Worm (Caenorhabditis elegans) whole organism, L4 larva: Measurements from ENCODE around the gene fbxa-32.

ENCODE experiments used
- F37D6.2 ChIP-seq: sonication (generic microtip); optimal IDR thresholded peaks from 2 replicates; lab custom pipeline; 2016; ENCODE audit warnings: mild to moderate bottlenecking, missing genetic modification characterization, missing compliant biosample characterization
- T20F7.1 ChIP-seq: fragments of 200-800 bp; sonication (Bioruptor generic); optimal IDR thresholded peaks from 2 replicates; lab custom pipeline; 2018; ENCODE audit warnings: mild to moderate bottlenecking, missing genetic modification characterization, missing compliant biosample characterization
- T26A8.4 ChIP-seq: fragments of 200-800 bp; sonication (Bioruptor generic); IDR thresholded peaks from 2 replicates; pipeline ENCODE4 v1.3.6; 2022; ENCODE audit warnings: missing genetic modification characterization, missing compliant biosample characterization
- Y105C5A.15 ChIP-seq: fragments of 200-800 bp; sonication (Bioruptor generic); IDR thresholded peaks from 2 replicates; pipeline ENCODE4 v1.3.6; 2022; ENCODE audit warnings: missing genetic modification characterization, missing compliant biosample characterization
- ZK337.2 ChIP-seq: fragments of 200-800 bp; sonication (Bioruptor generic); IDR thresholded peaks from 2 replicates; pipeline ENCODE4 v1.3.6; 2022; ENCODE audit warnings: missing genetic modification reagents, missing genetic modification characterization, missing compliant biosample characterization
- ama-1 ChIP-seq: fragments of 150-350 bp; optimal IDR thresholded peaks from 2 replicates; lab custom pipeline; 2014; ENCODE audit warnings: inconsistent platforms, mixed read lengths
- arid-1 ChIP-seq: fragments of 200-800 bp; sonication (Bioruptor generic); conservative IDR thresholded peaks from 2 replicates; pipeline ENCODE4 v1.3.6; 2022; ENCODE audit warnings: missing genetic modification reagents, missing genetic modification characterization, missing compliant biosample characterization
- attf-4 ChIP-seq: sonication (generic microtip); optimal IDR thresholded peaks from 3 replicates; lab custom pipeline; 2017; ENCODE audit warnings: missing biosample characterization, missing genetic modification characterization
- ceh-28 ChIP-seq: fragments of 150-350 bp; optimal IDR thresholded peaks from 2 replicates; lab custom pipeline; 2014; ENCODE audit warnings: missing biosample characterization, missing genetic modification reagents, missing genetic modification characterization
- ceh-32 ChIP-seq: sonication (generic microtip); optimal IDR thresholded peaks from 2 replicates; lab custom pipeline; 2016; ENCODE audit warnings: mild to moderate bottlenecking, missing genetic modification characterization, missing compliant biosample characterization; ENCODE audit not compliant: poor library complexity
- ces-1 ChIP-seq: fragments of 150-350 bp; sonication (generic microtip); optimal IDR thresholded peaks from 4 replicates; lab custom pipeline; 2014; ENCODE audit warnings: missing biosample characterization, missing genetic modification reagents, missing genetic modification characterization
- cey-2 ChIP-seq: sonication (generic microtip); optimal IDR thresholded peaks from 3 replicates; lab custom pipeline; 2017; ENCODE audit warnings: missing genetic modification characterization, mild to moderate bottlenecking, missing compliant biosample characterization, antibody characterized with exemption, borderline replicate concordance; ENCODE audit not compliant: insufficient read depth
- daf-12 ChIP-seq: fragments of 150-350 bp; optimal IDR thresholded peaks from 2 replicates; lab custom pipeline; 2014; ENCODE audit warnings: missing biosample characterization, missing genetic modification reagents, missing genetic modification characterization
- daf-16 ChIP-seq, 3 experiments: sonication (generic microtip); optimal IDR thresholded peaks; 2 replicates each; lab custom pipeline; 2016 to 2017; ENCODE audit warnings: missing genetic modification characterization in 3 of 3, missing genetic modification reagents in 3 of 3, mild to moderate bottlenecking in 2 of 3, missing compliant biosample characterization in 2 of 3, missing biosample characterization in 1 of 3, moderate library complexity in 1 of 3
- dmd-6 ChIP-seq: fragments of 200-800 bp; sonication (Bioruptor generic); IDR thresholded peaks from 2 replicates; pipeline ENCODE4 v1.3.6; 2022; ENCODE audit warnings: missing genetic modification reagents, missing genetic modification characterization, missing compliant biosample characterization
- dmd-8 ChIP-seq: fragments of 200-800 bp; sonication (Bioruptor generic); IDR thresholded peaks from 2 replicates; pipeline ENCODE4 v1.3.6; 2022; ENCODE audit warnings: missing genetic modification characterization, missing compliant biosample characterization
- dve-1 ChIP-seq: sonication (generic microtip); optimal IDR thresholded peaks from 2 replicates; lab custom pipeline; 2017; ENCODE audit warnings: antibody characterized with exemption, mild to moderate bottlenecking, missing genetic modification characterization, missing compliant biosample characterization; ENCODE audit not compliant: insufficient read depth
- egl-27 ChIP-seq: sonication (generic microtip); optimal IDR thresholded peaks from 3 replicates; lab custom pipeline; 2017; ENCODE audit warnings: missing biosample characterization, missing genetic modification reagents, missing genetic modification characterization
- egl-43 ChIP-seq: fragments of 200-800 bp; sonication (Bioruptor generic); IDR thresholded peaks from 2 replicates; pipeline ENCODE4 v1.3.6; 2022; ENCODE audit warnings: missing genetic modification reagents, missing genetic modification characterization, missing compliant biosample characterization
- gei-8 ChIP-seq: fragments of 200-800 bp; sonication (Bioruptor generic); optimal IDR thresholded peaks from 2 replicates; lab custom pipeline; 2018; ENCODE audit warnings: mild to moderate bottlenecking, missing genetic modification characterization, missing compliant biosample characterization
- hif-1 ChIP-seq, 2 experiments: sonication (generic microtip); optimal IDR thresholded peaks; 2 replicates each; lab custom pipeline; 2016 to 2017; ENCODE audit warnings: missing compliant biosample characterization in 2 of 2, missing genetic modification characterization in 2 of 2, missing genetic modification reagents in 2 of 2, missing genotype in 2 of 2, mild to moderate bottlenecking in 1 of 2
- hlh-11 ChIP-seq: fragments of 200-800 bp; sonication (Bioruptor generic); optimal IDR thresholded peaks from 2 replicates; lab custom pipeline; 2018; ENCODE audit warnings: mild to moderate bottlenecking, missing genetic modification characterization, missing compliant biosample characterization
- hmg-1.1 ChIP-seq: fragments of 200-800 bp; sonication (Bioruptor generic); IDR thresholded peaks from 2 replicates; pipeline ENCODE4 v1.3.6; 2022; ENCODE audit warnings: missing genetic modification reagents, missing genetic modification characterization, missing compliant biosample characterization
- jun-1 ChIP-seq: fragments of 150-350 bp; optimal IDR thresholded peaks from 2 replicates; lab custom pipeline; 2014; ENCODE audit warnings: missing biosample characterization, missing genetic modification reagents, missing genetic modification characterization
- lin-29 ChIP-seq: fragments of 200-800 bp; sonication (Bioruptor generic); IDR thresholded peaks from 2 replicates; pipeline ENCODE4 v1.3.6; 2022; ENCODE audit warnings: missing genetic modification reagents, missing genetic modification characterization, missing compliant biosample characterization
- lir-3 ChIP-seq: sonication (generic microtip); optimal IDR thresholded peaks from 2 replicates; lab custom pipeline; 2016; ENCODE audit warnings: mild to moderate bottlenecking, missing genetic modification characterization, missing compliant biosample characterization
- lsy-2 ChIP-seq, 2 experiments: fragments of 150-350 bp in 1 of 2; sonication (generic microtip) in 1 of 2; optimal IDR thresholded peaks; 2 replicates each; lab custom pipeline; 2014 to 2017; ENCODE audit warnings: missing biosample characterization in 2 of 2, missing genetic modification characterization in 2 of 2
- madf-9 ChIP-seq: fragments of 200-800 bp; sonication (Bioruptor generic); conservative IDR thresholded peaks from 2 replicates; pipeline ENCODE4 v1.3.6; 2022; ENCODE audit warnings: missing genetic modification reagents, missing genetic modification characterization, missing compliant biosample characterization
- mdl-1 ChIP-seq, 2 experiments: fragments of 150-350 bp in 1 of 2; sonication (generic microtip) in 1 of 2; optimal IDR thresholded peaks; 2 replicates each; lab custom pipeline; 2014 to 2017; ENCODE audit warnings: missing biosample characterization in 2 of 2, missing genetic modification characterization in 2 of 2
- mdt-29 ChIP-seq: fragments of 200-800 bp; sonication (Bioruptor generic); IDR thresholded peaks from 2 replicates; pipeline ENCODE4 v1.3.6; 2022; ENCODE audit warnings: missing genetic modification reagents, missing genetic modification characterization, missing compliant biosample characterization
- mep-1 ChIP-seq: fragments of 150-350 bp; sonication (generic microtip); optimal IDR thresholded peaks from 3 replicates; lab custom pipeline; 2014; ENCODE audit warnings: missing biosample characterization, missing genetic modification characterization
- mxl-3 ChIP-seq: fragments of 200-800 bp; sonication (Bioruptor generic); optimal IDR thresholded peaks from 2 replicates; lab custom pipeline; 2018; ENCODE audit warnings: mild to moderate bottlenecking, missing genetic modification characterization, missing compliant biosample characterization
- nhr-10 ChIP-seq: fragments of 150-350 bp; optimal IDR thresholded peaks from 2 replicates; lab custom pipeline; 2014; ENCODE audit warnings: missing biosample characterization, missing genetic modification characterization
- nhr-25 ChIP-seq: sonication (generic microtip); optimal IDR thresholded peaks from 2 replicates; lab custom pipeline; 2017; ENCODE audit warnings: missing genetic modification characterization, mild to moderate bottlenecking, missing compliant biosample characterization, antibody characterized with exemption, moderate library complexity, borderline replicate concordance; ENCODE audit not compliant: insufficient read depth
- nhr-41 ChIP-seq: fragments of 200-800 bp; sonication (Bioruptor generic); IDR thresholded peaks from 2 replicates; pipeline ENCODE4 v1.3.6; 2022; ENCODE audit warnings: missing genetic modification reagents, missing genetic modification characterization, missing compliant biosample characterization
- nhr-48 ChIP-seq: sonication (generic microtip); optimal IDR thresholded peaks from 2 replicates; lab custom pipeline; 2016; ENCODE audit warnings: mild to moderate bottlenecking, missing genetic modification characterization, missing compliant biosample characterization
- nhr-6 ChIP-seq: fragments of 150-350 bp; optimal IDR thresholded peaks from 2 replicates; lab custom pipeline; 2014; ENCODE audit warnings: missing biosample characterization, missing genetic modification characterization
- nhr-76 ChIP-seq: fragments of 150-350 bp; optimal IDR thresholded peaks from 2 replicates; lab custom pipeline; 2014; ENCODE audit warnings: missing biosample characterization, missing genetic modification characterization
- nhr-77 ChIP-seq: fragments of 150-350 bp; optimal IDR thresholded peaks from 2 replicates; lab custom pipeline; 2014; ENCODE audit warnings: missing biosample characterization, missing genetic modification characterization
- pha-4 ChIP-seq, 2 experiments: fragments of 150-350 bp in 1 of 2; fragments of 200-800 bp in 1 of 2; sonication (Bioruptor generic) in 1 of 2; IDR thresholded peaks in 1 of 2; optimal IDR thresholded peaks in 1 of 2; 2 replicates each; pipeline versions ENCODE4 v1.3.6 to Lab custom; 2014 to 2022; ENCODE audit warnings: missing genetic modification characterization in 2 of 2, missing genetic modification reagents in 2 of 2, missing biosample characterization in 1 of 2, missing compliant biosample characterization in 1 of 2
- php-3 ChIP-seq: fragments of 200-800 bp; sonication (Bioruptor generic); IDR thresholded peaks from 2 replicates; pipeline ENCODE4 v1.3.6; 2022; ENCODE audit warnings: missing genetic modification reagents, missing genetic modification characterization, missing compliant biosample characterization
- pqm-1 ChIP-seq: sonication (generic microtip); optimal IDR thresholded peaks from 2 replicates; lab custom pipeline; 2017; ENCODE audit warnings: missing biosample characterization, missing genetic modification characterization
- rbr-2 ChIP-seq: sonication (generic microtip); optimal IDR thresholded peaks from 2 replicates; lab custom pipeline; 2016; ENCODE audit warnings: missing genotype, missing genetic modification characterization, missing compliant biosample characterization
- tra-1 ChIP-seq: fragments of 200-800 bp; sonication (Bioruptor generic); IDR thresholded peaks from 2 replicates; pipeline ENCODE4 v1.3.6; 2022; ENCODE audit warnings: missing genetic modification reagents, missing genetic modification characterization, missing compliant biosample characterization
- unc-39 ChIP-seq: sonication (generic microtip); optimal IDR thresholded peaks from 2 replicates; lab custom pipeline; 2017; ENCODE audit warnings: missing biosample characterization, missing genetic modification characterization
- zip-2 ChIP-seq: fragments of 150-350 bp; optimal IDR thresholded peaks from 2 replicates; lab custom pipeline; 2014; ENCODE audit warnings: missing biosample characterization, missing genetic modification characterization
- ztf-7 ChIP-seq: fragments of 150-350 bp; optimal IDR thresholded peaks from 2 replicates; lab custom pipeline; 2014; ENCODE audit warnings: missing biosample characterization, missing genetic modification characterization

Gene fbxa-32

ce11 chrIII:1279197-1279596 is 10.1 kb upstream of the fbxa-32 start (continued):
- no peak for TF ChIP-seq egl-43 (GFP tag; lab: Robert Waterston, UW)
- peak; percentile 76 for TF ChIP-seq T20F7.1 (GFP tag; lab: Kevin White, UChicago)
- peak; percentile 61; the same call in 1 of the 2 replicates for TF ChIP-seq nhr-41 (GFP tag; lab: Robert Waterston, UW)
- peak; percentile 98 for TF ChIP-seq dve-1 (tag; lab: Kevin White, UChicago)
- TF ChIP-seq unc-39 (tag; lab: Kevin White, UChicago) = no peak
- TF ChIP-seq dmd-8 (GFP tag; lab: Robert Waterston, UW) = no peak
- 0 out of 2 replicates have a peak, but pooled peaks have one; percentile 33 for TF ChIP-seq tra-1 (GFP tag; lab: Robert Waterston, UW)
- TF ChIP-seq mep-1 (tag; lab: Kevin White, UChicago) = peak; percentile 37
- peak; percentile 84 for TF ChIP-seq ztf-7 (tag; lab: Kevin White, UChicago)
- peak in 1 of 2 experiments; percentile 88 for TF ChIP-seq mdl-1 (tag; optimal IDR thresholded peaks at IDR 0.05; lab: Kevin White, UChicago)
- peak; percentile 95 for TF ChIP-seq zip-2 (tag; lab: Kevin White, UChicago)
- TF ChIP-seq hlh-11 (tag; lab: Kevin White, UChicago) = peak; percentile 97
- no peak; the same call in none of the 2 replicates for TF ChIP-seq T26A8.4
- peak; percentile 74 for TF ChIP-seq mxl-3 (GFP tag; lab: Kevin White, UChicago)
- TF ChIP-seq nhr-6 (tag; lab: Kevin White, UChicago) = peak; percentile 73
- TF ChIP-seq hmg-1.1 = no peak
- peak; percentile 33 for TF ChIP-seq jun-1 (tag; lab: Kevin White, UChicago)
- no peak for TF ChIP-seq ama-1 (lab: Kevin White, UChicago)
- no peak for TF ChIP-seq ceh-32 (tag; lab: Kevin White, UChicago)
- TF ChIP-seq F37D6.2 (tag; lab: Kevin White, UChicago) = no peak
- TF ChIP-seq pha-4 (GFP tag; IDR thresholded peaks at IDR 0.05; lab: Robert Waterston, UW) = peak; percentile 61; the same call in 1 of the 2 replicates
- peak; percentile 36 for TF ChIP-seq pha-4 (tag; optimal IDR thresholded peaks at IDR 0.05; lab: Kevin White, UChicago)
- peak in 1 of 2 experiments; percentile 49 for TF ChIP-seq lsy-2 (tag; optimal IDR thresholded peaks at IDR 0.05; lab: Kevin White, UChicago)
- peak; percentile 97 for TF ChIP-seq php-3 (GFP tag; lab: Robert Waterston, UW)
- peak in 1 of 2 experiments; percentile 45 for TF ChIP-seq hif-1 (tag; optimal IDR thresholded peaks at IDR 0.05; lab: Kevin White, UChicago)
- TF ChIP-seq pqm-1 = peak; percentile 99
- no peak for TF ChIP-seq madf-9 (GFP tag; lab: Robert Waterston, UW)
- TF ChIP-seq attf-4 = no peak
- peak; percentile 90 for TF ChIP-seq dmd-6 (GFP tag; lab: Robert Waterston, UW)
- TF ChIP-seq daf-16 (GFP tag; optimal IDR thresholded peaks at IDR 0.05; lab: Kevin White, UChicago) = peak in 1 of 2 experiments; percentile 95
- TF ChIP-seq daf-16 (tag; optimal IDR thresholded peaks at IDR 0.05; lab: Kevin White, UChicago) = peak; percentile 99
- TF ChIP-seq nhr-48 (tag; lab: Kevin White, UChicago) = peak; percentile 76
- TF ChIP-seq ZK337.2 (GFP tag; lab: Robert Waterston, UW) = no peak
- TF ChIP-seq mdt-29 (GFP tag; lab: Robert Waterston, UW) = no peak
- TF ChIP-seq arid-1 (GFP tag; lab: Robert Waterston, UW) = no peak; the same call in 1 of the 2 replicates
- TF ChIP-seq Y105C5A.15 (GFP tag; lab: Robert Waterston, UW) = no peak
- no peak for TF ChIP-seq gei-8 (GFP tag; lab: Kevin White, UChicago)
- TF ChIP-seq ces-1 = no peak
- TF ChIP-seq ceh-28 (tag; lab: Kevin White, UChicago) = no peak
- peak; percentile 94 for TF ChIP-seq nhr-77 (tag; lab: Kevin White, UChicago)
- TF ChIP-seq cey-2 (tag; lab: Kevin White, UChicago) = peak; percentile 15
- TF ChIP-seq egl-27 (tag; lab: Kevin White, UChicago) = no peak
- peak; percentile 35 for TF ChIP-seq nhr-10 (tag; lab: Kevin White, UChicago)
- TF ChIP-seq daf-12 = no peak
- no peak for TF ChIP-seq nhr-25 (tag; lab: Kevin White, UChicago)
- TF ChIP-seq nhr-76 (tag; lab: Kevin White, UChicago) = no peak
- TF ChIP-seq lin-29 = no peak
- TF ChIP-seq rbr-2 = no peak
- TF ChIP-seq lir-3 (tag; lab: Kevin White, UChicago) = no peak
- TF ChIP-seq, all 104 proteins: peak for 29
